Fruit fly (Drosophila melanogaster) whole organism, embryonic: ENCODE data around the gene mei-P26.

Experiments used
- Atf-2 ChIP-seq: fragments of 200-800 bp; sonication (Bioruptor generic); optimal IDR thresholded peaks from 2 replicates; lab custom pipeline; 2016; ENCODE audit warnings: missing biosample characterization, missing genetic modification characterization
- Awh ChIP-seq: fragments of 200-800 bp; sonication (Bioruptor generic); IDR thresholded peaks from 2 replicates; pipeline ENCODE4, ENCODE4 v1.3.6; 2022; ENCODE audit warnings: missing biosample characterization, missing genetic modification characterization
- CG10654 ChIP-seq: fragments of 200-800 bp; sonication (Bioruptor generic); optimal IDR thresholded peaks from 2 replicates; lab custom pipeline; 2016; ENCODE audit warnings: missing biosample characterization, missing genetic modification characterization
- CG10979 ChIP-seq: fragments of 200-800 bp; sonication (Bioruptor generic); optimal IDR thresholded peaks from 2 replicates; lab custom pipeline; 2018; ENCODE audit warnings: missing biosample characterization, mild to moderate bottlenecking, missing genetic modification characterization, moderate library complexity
- CG12219 ChIP-seq: fragments of 200-800 bp; sonication (Bioruptor generic); optimal IDR thresholded peaks from 3 replicates; lab custom pipeline; 2018; ENCODE audit warnings: missing biosample characterization, mild to moderate bottlenecking, missing genetic modification characterization
- CG12236 ChIP-seq: fragments of 200-800 bp; sonication (Bioruptor generic); optimal IDR thresholded peaks from 2 replicates; lab custom pipeline; 2016; ENCODE audit warnings: missing biosample characterization, missing genetic modification characterization
- CG12942 ChIP-seq: fragments of 200-800 bp; sonication (Bioruptor generic); optimal IDR thresholded peaks from 3 replicates; lab custom pipeline; 2016; ENCODE audit warnings: missing biosample characterization, missing genetic modification characterization
- CG13287 ChIP-seq: fragments of 200-800 bp; sonication (Bioruptor generic); IDR thresholded peaks from 2 replicates; pipeline ENCODE4 v1.3.6; 2022; ENCODE audit warnings: missing biosample characterization, missing genetic modification characterization; ENCODE audit not compliant: partially characterized antibody
- CG13894 ChIP-seq: fragments of 200-800 bp; sonication (Bioruptor generic); optimal IDR thresholded peaks from 3 replicates; lab custom pipeline; 2018; ENCODE audit warnings: missing biosample characterization, mild to moderate bottlenecking, missing genetic modification characterization, moderate library complexity
- CG14441 ChIP-seq: fragments of 200-800 bp; sonication (Bioruptor generic); IDR thresholded peaks from 2 replicates; pipeline ENCODE4 v1.3.6; 2022; ENCODE audit warnings: missing biosample characterization, missing genetic modification characterization
- CG1832 ChIP-seq: fragments of 200-800 bp; sonication (Bioruptor generic); optimal IDR thresholded peaks from 2 replicates; lab custom pipeline; 2017; ENCODE audit warnings: missing biosample characterization, mild to moderate bottlenecking, missing genetic modification characterization, inconsistent platforms
- CG2712 ChIP-seq: fragments of 200-800 bp; optimal IDR thresholded peaks from 3 replicates; lab custom pipeline; 2019; ENCODE audit warnings: missing biosample characterization, mild to moderate bottlenecking, missing genetic modification characterization, moderate library complexity
- CG30403 ChIP-seq: fragments of 200-800 bp; sonication (Bioruptor generic); optimal IDR thresholded peaks from 3 replicates; lab custom pipeline; 2016; ENCODE audit warnings: missing biosample characterization, missing genetic modification characterization
- CG31224 ChIP-seq: fragments of 200-800 bp; sonication (Bioruptor generic); IDR thresholded peaks from 2 replicates; pipeline ENCODE4 v1.3.6; 2022; ENCODE audit warnings: missing biosample characterization, missing genetic modification characterization
- CG31365 ChIP-seq: fragments of 200-800 bp; sonication (Bioruptor generic); optimal IDR thresholded peaks from 2 replicates; lab custom pipeline; 2018; ENCODE audit warnings: missing biosample characterization, mild to moderate bottlenecking, missing genetic modification characterization
- CG32532 ChIP-seq: fragments of 200-800 bp; sonication (Bioruptor generic); IDR thresholded peaks from 2 replicates; pipeline ENCODE4 v1.3.6; 2022; ENCODE audit warnings: missing biosample characterization, missing genetic modification characterization
- CG5180 ChIP-seq: fragments of 200-800 bp; sonication (Bioruptor generic); optimal IDR thresholded peaks from 3 replicates; lab custom pipeline; 2017; ENCODE audit warnings: missing biosample characterization, missing genetic modification characterization, mild to moderate bottlenecking, moderate library complexity, missing genetic modification reagents
- CG6854 ChIP-seq: fragments of 200-800 bp; sonication (Bioruptor generic); optimal IDR thresholded peaks from 3 replicates; lab custom pipeline; 2017; ENCODE audit warnings: missing biosample characterization, mild to moderate bottlenecking, missing genetic modification characterization
- CG7357 ChIP-seq: fragments of 200-800 bp; sonication (Bioruptor generic); IDR thresholded peaks from 3 replicates; pipeline ENCODE4 v1.3.6; 2022; ENCODE audit warnings: missing biosample characterization, missing genetic modification characterization
- CG9215 ChIP-seq: fragments of 200-800 bp; sonication (Bioruptor generic); IDR thresholded peaks from 2 replicates; pipeline ENCODE4 v1.3.6; 2022; ENCODE audit warnings: missing biosample characterization, missing genetic modification characterization
- CG9437 ChIP-seq: fragments of 200-800 bp; sonication (Bioruptor generic); optimal IDR thresholded peaks from 2 replicates; lab custom pipeline; 2018; ENCODE audit warnings: missing biosample characterization, mild to moderate bottlenecking, missing genetic modification characterization
- Chrac-16 ChIP-seq: fragments of 200-800 bp; sonication (Bioruptor generic); optimal IDR thresholded peaks from 3 replicates; lab custom pipeline; 2016; ENCODE audit warnings: missing biosample characterization, missing genetic modification characterization
- Deaf1 ChIP-seq: fragments of 200-800 bp; optimal IDR thresholded peaks from 3 replicates; lab custom pipeline; 2019; ENCODE audit warnings: missing biosample characterization, mild to moderate bottlenecking, missing genetic modification characterization, moderate library complexity
- Dref ChIP-seq: fragments of 200-800 bp; sonication (Bioruptor generic); IDR thresholded peaks from 2 replicates; pipeline ENCODE4 v1.3.6; 2022; ENCODE audit warnings: missing biosample characterization, missing genetic modification characterization
- Gsc ChIP-seq: fragments of 200-800 bp; sonication (Bioruptor generic); IDR thresholded peaks from 2 replicates; pipeline ENCODE4 v1.3.6; 2022; ENCODE audit warnings: missing biosample characterization, missing genetic modification characterization
- Oli ChIP-seq: fragments of 200-800 bp; sonication (Bioruptor generic); optimal IDR thresholded peaks from 2 replicates; lab custom pipeline; 2018; ENCODE audit warnings: missing biosample characterization, mild to moderate bottlenecking, missing genetic modification characterization, moderate library complexity
- Ravus ChIP-seq: fragments of 200-800 bp; sonication (Bioruptor generic); IDR thresholded peaks from 2 replicates; pipeline ENCODE4 v1.3.6; 2022; ENCODE audit warnings: missing biosample characterization, missing genetic modification characterization
- Stat92E ChIP-seq, 3 experiments: fragments of >200 bp in 2 of 3; fragments of 200-800 bp in 1 of 3; sonication (Bioruptor generic) in 1 of 3; optimal IDR thresholded peaks; 2 replicates each; lab custom pipeline; 2017 to 2019; ENCODE audit warnings: missing biosample characterization in 3 of 3, missing genetic modification characterization in 3 of 3, mild to moderate bottlenecking in 1 of 3, moderate library complexity in 1 of 3
- ab ChIP-seq: fragments of 200-800 bp; sonication (Bioruptor generic); optimal IDR thresholded peaks from 2 replicates; lab custom pipeline; 2016; ENCODE audit warnings: missing biosample characterization, missing genetic modification characterization
- bbx ChIP-seq: fragments of 200-800 bp; sonication (Bioruptor generic); IDR thresholded peaks from 2 replicates; pipeline ENCODE4 v1.3.6; 2022; ENCODE audit warnings: missing biosample characterization, missing genetic modification characterization; ENCODE audit not compliant: partially characterized antibody
- crc ChIP-seq: fragments of 200-800 bp; sonication (Bioruptor generic); optimal IDR thresholded peaks from 2 replicates; lab custom pipeline; 2016; ENCODE audit warnings: missing biosample characterization, missing genetic modification characterization
- ewg ChIP-seq: fragments of 200-800 bp; sonication (Bioruptor generic); optimal IDR thresholded peaks from 3 replicates; lab custom pipeline; 2017; ENCODE audit warnings: mild to moderate bottlenecking, missing biosample characterization, missing genetic modification reagents, missing genetic modification characterization
- eyg ChIP-seq: fragments of 200-800 bp; sonication (Bioruptor generic); optimal IDR thresholded peaks from 3 replicates; lab custom pipeline; 2016; ENCODE audit warnings: missing biosample characterization, missing genetic modification characterization
- fu2 ChIP-seq: fragments of 200-800 bp; sonication (Bioruptor generic); optimal IDR thresholded peaks from 2 replicates; lab custom pipeline; 2016; ENCODE audit warnings: missing biosample characterization, missing genetic modification characterization
- gcm2 ChIP-seq: fragments of 200-800 bp; sonication (Bioruptor generic); optimal IDR thresholded peaks from 2 replicates; lab custom pipeline; 2016; ENCODE audit warnings: missing biosample characterization, missing genetic modification characterization
- gfzf ChIP-seq: fragments of 200-800 bp; sonication (Bioruptor generic); optimal IDR thresholded peaks from 2 replicates; lab custom pipeline; 2016; ENCODE audit warnings: missing biosample characterization, mild to moderate bottlenecking, missing genetic modification characterization, moderate library complexity
- grau ChIP-seq: fragments of 200-800 bp; optimal IDR thresholded peaks from 3 replicates; lab custom pipeline; 2019; ENCODE audit warnings: missing biosample characterization, mild to moderate bottlenecking, missing genetic modification characterization, moderate library complexity
- gro ChIP-seq: fragments of 200-800 bp; sonication (Bioruptor generic); optimal IDR thresholded peaks from 2 replicates; lab custom pipeline; 2016; ENCODE audit warnings: missing biosample characterization, missing genetic modification characterization
- hbn ChIP-seq: fragments of 200-800 bp; sonication (Bioruptor generic); IDR thresholded peaks from 2 replicates; pipeline ENCODE4 v1.3.6; 2022; ENCODE audit warnings: missing biosample characterization, missing genetic modification characterization; ENCODE audit not compliant: partially characterized antibody
- mld ChIP-seq: fragments of 200-800 bp; sonication (Bioruptor generic); IDR thresholded peaks from 3 replicates; pipeline ENCODE4 v1.3.6; 2022; ENCODE audit warnings: missing biosample characterization, missing genetic modification characterization; ENCODE audit not compliant: partially characterized antibody
- phol ChIP-seq: fragments of 200-800 bp; sonication (Bioruptor generic); optimal IDR thresholded peaks from 3 replicates; lab custom pipeline; 2018; ENCODE audit warnings: missing biosample characterization, mild to moderate bottlenecking, missing genetic modification characterization, moderate library complexity
- run ChIP-seq: fragments of 200-800 bp; sonication (Bioruptor generic); optimal IDR thresholded peaks from 3 replicates; lab custom pipeline; 2018; ENCODE audit warnings: missing biosample characterization, mild to moderate bottlenecking, missing genetic modification characterization
- schlank ChIP-seq: fragments of 200-800 bp; sonication (Bioruptor generic); optimal IDR thresholded peaks from 2 replicates; lab custom pipeline; 2018; ENCODE audit warnings: missing biosample characterization, mild to moderate bottlenecking, missing genetic modification characterization
- scrt ChIP-seq: fragments of 200-800 bp; sonication (Bioruptor generic); optimal IDR thresholded peaks from 2 replicates; lab custom pipeline; 2018; ENCODE audit warnings: missing biosample characterization, mild to moderate bottlenecking, missing genetic modification characterization, moderate library complexity
- sd ChIP-seq: fragments of 200-800 bp; sonication (Bioruptor generic); optimal IDR thresholded peaks from 3 replicates; lab custom pipeline; 2018; ENCODE audit warnings: missing biosample characterization, mild to moderate bottlenecking, missing genetic modification characterization, moderate library complexity
- sens ChIP-seq: fragments of 200-800 bp; sonication (Bioruptor generic); peaks from one replicate; lab custom pipeline; 2016; ENCODE audit warnings: missing biosample characterization, missing genetic modification characterization
- sens-2 ChIP-seq: fragments of 200-800 bp; sonication (Bioruptor generic); IDR thresholded peaks from 2 replicates; pipeline ENCODE4 v1.3.6; 2022; ENCODE audit warnings: missing biosample characterization, missing genetic modification characterization
- ssp ChIP-seq: fragments of 200-800 bp; sonication (Bioruptor generic); IDR thresholded peaks from 2 replicates; pipeline ENCODE4 v1.3.6; 2022; ENCODE audit warnings: missing biosample characterization, missing genetic modification characterization
- tin ChIP-seq: fragments of 200-800 bp; sonication (Bioruptor generic); optimal IDR thresholded peaks from 3 replicates; lab custom pipeline; 2016; ENCODE audit warnings: missing biosample characterization, missing genetic modification characterization
- wek ChIP-seq: fragments of 200-800 bp; sonication (Bioruptor generic); optimal IDR thresholded peaks from 3 replicates; lab custom pipeline; 2018; ENCODE audit warnings: missing biosample characterization, mild to moderate bottlenecking, missing genetic modification characterization, moderate library complexity
- z ChIP-seq: fragments of 200-800 bp; sonication (Bioruptor generic); IDR thresholded peaks from 3 replicates; pipeline ENCODE4 v1.3.6; 2022; ENCODE audit warnings: missing biosample characterization, missing genetic modification characterization

The mei-P26 gene

dm6 chrX:9156388-9156823 is 6.6 kb upstream of the mei-P26 start, which contains the start of gene His3.3B (continued):
- TF ChIP-seq Dref (GFP tag; lab: Robert Waterston, UW) (peak; percentile 91), Stat92E (GFP tag; optimal IDR thresholded peaks at IDR 0.05; lab: Kevin White, UChicago) (peak in 1 of 3 experiments; percentile 59), bbx (GFP tag; lab: Robert Waterston, UW) (peak; percentile 21; the same call in 1 of the 2 replicates), gro (GFP tag; lab: Kevin White, UChicago) (peak; percentile 25), tin (GFP tag; lab: Kevin White, UChicago) (no peak), CG9437 (GFP tag; lab: Kevin White, UChicago) (no peak), CG14441 (no peak), CG13894 (tag; lab: Kevin White, UChicago) (peak; percentile 38), ab (no peak), phol (no peak), Awh (no peak), CG12942 (GFP tag; lab: Kevin White, UChicago) (no peak), CG32532 (no peak; the same call in 1 of the 2 replicates), CG12219 (GFP tag; lab: Kevin White, UChicago) (no peak), sd (peak; percentile 32), fu2 (GFP tag; lab: Kevin White, UChicago) (peak; percentile 80), CG31365 (tag; lab: Kevin White, UChicago) (no peak), CG6854 (GFP tag; lab: Kevin White, UChicago) (peak; percentile 60), CG12236 (no peak), CG13287 (peak; percentile 61), CG10979 (tag; lab: Kevin White, UChicago) (no peak), scrt (GFP tag; lab: Kevin White, UChicago) (peak; percentile 21), ssp (GFP tag; lab: Robert Waterston, UW) (no peak), CG31224 (GFP tag; lab: Robert Waterston, UW) (no peak), CG7357 (GFP tag; lab: Robert Waterston, UW) (no peak), Gsc (GFP tag; lab: Robert Waterston, UW) (no peak), CG5180 (GFP tag; lab: Kevin White, UChicago) (no peak), run (tag; lab: Kevin White, UChicago) (peak; percentile 28), CG30403 (GFP tag; lab: Kevin White, UChicago) (no peak), sens (peak; percentile 14), ewg (GFP tag; lab: Kevin White, UChicago) (no peak), Atf-2 (GFP tag; lab: Kevin White, UChicago) (no peak), Oli (no peak), grau (tag; lab: Kevin White, UChicago) (no peak), gcm2 (GFP tag; lab: Kevin White, UChicago) (no peak), sens-2 (no peak), mld (GFP tag; lab: Robert Waterston, UW) (peak; percentile 28; the same call in 1 of the 3 replicates), hbn (GFP tag; lab: Robert Waterston, UW) (0 out of 2 replicates have a peak, but pooled peaks have one; percentile 24), schlank (tag; lab: Kevin White, UChicago) (no peak), CG2712 (tag; lab: Kevin White, UChicago) (no peak), CG10654 (no peak), CG9215 (GFP tag; lab: Robert Waterston, UW) (no peak), Deaf1 (peak; percentile 39), z (GFP tag; lab: Robert Waterston, UW) (no peak), Ravus (no peak), wek (peak; percentile 8), crc (GFP tag; lab: Kevin White, UChicago) (no peak), CG1832 (GFP tag; lab: Kevin White, UChicago) (no peak), Chrac-16 (no peak), gfzf (GFP tag; lab: Kevin White, UChicago) (peak; percentile 53), eyg (GFP tag; lab: Kevin White, UChicago) (no peak)
